Fruit fly (Drosophila melanogaster) whole organism, adult: Measurements from ENCODE around the gene Tgs1.

Source experiments
- CG11617 ChIP-seq: fragments of 200-800 bp; sonication (Bioruptor generic); optimal IDR thresholded peaks from 2 replicates; lab custom pipeline; 2017; ENCODE audit warnings: mild to moderate bottlenecking, missing biosample characterization, missing genetic modification reagents, missing genetic modification characterization
- CG12768 ChIP-seq: fragments of 200-800 bp; sonication (Bioruptor generic); optimal IDR thresholded peaks from 2 replicates; lab custom pipeline; 2017; ENCODE audit warnings: missing biosample characterization, missing genetic modification characterization, mild to moderate bottlenecking, moderate library complexity, missing genetic modification reagents
- CG14711 ChIP-seq: fragments of 200-800 bp; sonication (Bioruptor generic); optimal IDR thresholded peaks from 2 replicates; lab custom pipeline; 2018; ENCODE audit warnings: missing biosample characterization, mild to moderate bottlenecking, missing genetic modification characterization, moderate library complexity
- CG1620 ChIP-seq: fragments of 200-800 bp; sonication (Bioruptor generic); optimal IDR thresholded peaks from 2 replicates; lab custom pipeline; 2016; ENCODE audit warnings: missing biosample characterization, missing genetic modification characterization
- CG33017 ChIP-seq: fragments of 200-800 bp; sonication (Bioruptor generic); optimal IDR thresholded peaks from 2 replicates; lab custom pipeline; 2018; ENCODE audit warnings: missing biosample characterization, mild to moderate bottlenecking, missing genetic modification characterization, moderate library complexity
- CG5204 ChIP-seq: fragments of 200-800 bp; sonication (Bioruptor generic); optimal IDR thresholded peaks from 2 replicates; lab custom pipeline; 2016; ENCODE audit warnings: missing biosample characterization, missing genetic modification characterization
- CG7045 ChIP-seq: fragments of 200-800 bp; sonication (Bioruptor generic); optimal IDR thresholded peaks from 2 replicates; lab custom pipeline; 2017; ENCODE audit warnings: missing biosample characterization, mild to moderate bottlenecking, missing genetic modification characterization
- CG7101 ChIP-seq: fragments of 200-800 bp; sonication (Bioruptor generic); optimal IDR thresholded peaks from 2 replicates; lab custom pipeline; 2018; ENCODE audit warnings: missing biosample characterization, mild to moderate bottlenecking, missing genetic modification characterization, moderate library complexity
- Clk ChIP-seq: fragments of 200-800 bp; sonication (Bioruptor generic); optimal IDR thresholded peaks from 2 replicates; lab custom pipeline; 2017; ENCODE audit warnings: missing biosample characterization, missing genetic modification characterization
- Crg-1 ChIP-seq: fragments of 200-800 bp; sonication (Bioruptor generic); optimal IDR thresholded peaks from 2 replicates; lab custom pipeline; 2016; ENCODE audit warnings: missing biosample characterization, missing genetic modification characterization
- Hr96 ChIP-seq: fragments of 200-800 bp; sonication (Bioruptor generic); optimal IDR thresholded peaks from 2 replicates; lab custom pipeline; 2016; ENCODE audit warnings: missing biosample characterization, missing genetic modification characterization
- Mnt ChIP-seq: fragments of 200-800 bp; sonication (Bioruptor generic); optimal IDR thresholded peaks from 2 replicates; lab custom pipeline; 2016; ENCODE audit warnings: missing biosample characterization, mild to moderate bottlenecking, missing genetic modification characterization
- bab1 ChIP-seq: fragments of 200-800 bp; sonication (Bioruptor generic); optimal IDR thresholded peaks from 3 replicates; lab custom pipeline; 2019; ENCODE audit warnings: missing biosample characterization, mild to moderate bottlenecking, missing genetic modification characterization, moderate library complexity
- cic ChIP-seq: fragments of 200-800 bp; sonication (Bioruptor generic); optimal IDR thresholded peaks from 2 replicates; lab custom pipeline; 2017; ENCODE audit warnings: missing biosample characterization, mild to moderate bottlenecking, missing genetic modification characterization, moderate library complexity
- cnc ChIP-seq, 2 experiments: fragments of >200 bp; optimal IDR thresholded peaks; 2 replicates each; lab custom pipeline; 2017
- kay ChIP-seq: fragments of 200-800 bp; sonication (Bioruptor generic); peaks from one replicate; lab custom pipeline; 2016; ENCODE audit warnings: missing biosample characterization, missing genetic modification characterization, borderline replicate concordance
- ovo ChIP-seq: fragments of 200-800 bp; sonication (Bioruptor generic); optimal IDR thresholded peaks from 2 replicates; lab custom pipeline; 2016; ENCODE audit warnings: missing biosample characterization, missing genetic modification characterization
- pad ChIP-seq: fragments of 200-800 bp; sonication (Bioruptor generic); optimal IDR thresholded peaks from 3 replicates; lab custom pipeline; 2017; ENCODE audit warnings: missing biosample characterization, missing genetic modification characterization, mild to moderate bottlenecking, moderate library complexity, missing genetic modification reagents
- tj ChIP-seq: fragments of 200-800 bp; sonication (Bioruptor generic); optimal IDR thresholded peaks from 3 replicates; lab custom pipeline; 2017; ENCODE audit warnings: missing biosample characterization, mild to moderate bottlenecking, missing genetic modification characterization, moderate library complexity
- toe ChIP-seq: fragments of 200-800 bp; sonication (Bioruptor generic); optimal IDR thresholded peaks from 2 replicates; lab custom pipeline; 2016; ENCODE audit warnings: missing biosample characterization, missing genetic modification characterization

Gene Tgs1

DNA sequence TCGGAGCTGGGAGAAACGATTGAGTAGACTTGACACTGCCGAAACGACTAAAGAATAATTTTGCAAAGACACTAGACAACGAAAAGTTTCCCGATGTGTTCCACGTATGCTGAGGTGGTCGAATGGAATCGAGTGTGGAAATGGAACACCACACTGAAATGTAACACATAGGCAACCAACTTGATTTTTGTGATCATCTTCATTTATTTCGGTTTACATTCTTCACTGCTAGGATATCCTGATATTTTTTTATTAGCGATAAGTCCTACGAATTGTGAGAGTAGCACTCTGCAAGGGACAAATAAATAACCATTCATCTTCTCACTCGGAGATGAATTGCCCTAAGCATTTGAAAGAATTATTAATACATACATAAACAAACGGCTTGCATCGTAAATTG is 33.3 kb downstream of the Tgs1 start, which contains the start of gene CG7131:
TSS of gene CG7131 (minus strand) at position 101 of the 400 bp plus-strand sequence.
- TF ChIP-seq CG5204 (GFP tag; lab: Kevin White, UChicago) (no peak), ovo (GFP tag; lab: Kevin White, UChicago) (no peak), toe (GFP tag; lab: Kevin White, UChicago) (no peak), CG7101 (tag; lab: Kevin White, UChicago) (no peak)

DNA sequence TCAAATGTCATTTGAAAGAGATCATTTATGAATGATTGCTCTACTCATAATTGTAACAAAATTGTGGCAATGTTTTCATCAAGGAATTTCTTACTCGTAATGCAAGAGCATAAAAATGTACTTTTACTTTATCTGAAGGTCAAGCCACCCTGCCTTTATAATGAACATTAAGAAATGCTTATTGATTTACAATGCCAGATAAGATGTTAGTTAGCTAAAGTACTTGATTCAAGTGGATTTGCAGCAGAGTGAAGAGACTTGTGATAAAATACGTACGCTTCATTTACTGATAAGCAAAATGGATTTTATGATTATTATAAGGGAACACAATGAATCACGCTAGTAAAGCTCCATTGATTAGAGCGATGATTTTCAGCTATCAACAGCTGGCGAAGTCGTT is 36.5 kb downstream of the Tgs1 start:
- no peak for TF ChIP-seq CG7045 (GFP tag; lab: Kevin White, UChicago)
- TF ChIP-seq cic (GFP tag; lab: Kevin White, UChicago), result peak; percentile 48
- TF ChIP-seq Mnt, result no peak
- no peak for TF ChIP-seq pad
- no peak for TF ChIP-seq toe (GFP tag; lab: Kevin White, UChicago)

- TF ChIP-seq CG33017 (tag; lab: Kevin White, UChicago) (no peak), cic (GFP tag; lab: Kevin White, UChicago) (no peak), CG12768 (GFP tag; lab: Kevin White, UChicago) (no peak), ovo (GFP tag; lab: Kevin White, UChicago) (no peak), Mnt (peak; percentile 30), toe (GFP tag; lab: Kevin White, UChicago) (no peak), CG7045 (GFP tag; lab: Kevin White, UChicago) (no peak)
Observed at dm6 chr3R:18292371-18292770, 37.0 kb downstream of the Tgs1 start.

- no peak for TF ChIP-seq CG12768 (GFP tag; lab: Kevin White, UChicago)
- no peak for TF ChIP-seq CG5204 (GFP tag; lab: Kevin White, UChicago)
- no peak for TF ChIP-seq CG7101 (tag; lab: Kevin White, UChicago)
- no peak for TF ChIP-seq kay (GFP tag; lab: Kevin White, UChicago)
- no peak for TF ChIP-seq toe (GFP tag; lab: Kevin White, UChicago)
- no peak for TF ChIP-seq CG11617
- TF ChIP-seq pad, result no peak
- TF ChIP-seq ovo (GFP tag; lab: Kevin White, UChicago), result no peak
- TF ChIP-seq Mnt, result no peak
- TF ChIP-seq CG33017 (tag; lab: Kevin White, UChicago), result no peak
- TF ChIP-seq Hr96 (GFP tag; lab: Kevin White, UChicago), result no peak
- no peak for TF ChIP-seq CG1620 (GFP tag; lab: Kevin White, UChicago)
- no peak for TF ChIP-seq bab1 (GFP tag; lab: Kevin White, UChicago)
- TF ChIP-seq CG7045 (GFP tag; lab: Kevin White, UChicago), result no peak
- TF ChIP-seq Clk, result no peak
- TF ChIP-seq Crg-1 (GFP tag; lab: Kevin White, UChicago), result no peak
- TF ChIP-seq tj (GFP tag; lab: Kevin White, UChicago), result no peak
- TF ChIP-seq cnc (optimal IDR thresholded peaks at IDR 0.05; lab: Kevin White, UChicago), result no peak
- no peak for TF ChIP-seq cic (GFP tag; lab: Kevin White, UChicago)
- no peak for TF ChIP-seq CG14711 (tag; lab: Kevin White, UChicago)
Observed at dm6 chr3R:18294488-18294887, 39.2 kb downstream of the Tgs1 start.

DNA sequence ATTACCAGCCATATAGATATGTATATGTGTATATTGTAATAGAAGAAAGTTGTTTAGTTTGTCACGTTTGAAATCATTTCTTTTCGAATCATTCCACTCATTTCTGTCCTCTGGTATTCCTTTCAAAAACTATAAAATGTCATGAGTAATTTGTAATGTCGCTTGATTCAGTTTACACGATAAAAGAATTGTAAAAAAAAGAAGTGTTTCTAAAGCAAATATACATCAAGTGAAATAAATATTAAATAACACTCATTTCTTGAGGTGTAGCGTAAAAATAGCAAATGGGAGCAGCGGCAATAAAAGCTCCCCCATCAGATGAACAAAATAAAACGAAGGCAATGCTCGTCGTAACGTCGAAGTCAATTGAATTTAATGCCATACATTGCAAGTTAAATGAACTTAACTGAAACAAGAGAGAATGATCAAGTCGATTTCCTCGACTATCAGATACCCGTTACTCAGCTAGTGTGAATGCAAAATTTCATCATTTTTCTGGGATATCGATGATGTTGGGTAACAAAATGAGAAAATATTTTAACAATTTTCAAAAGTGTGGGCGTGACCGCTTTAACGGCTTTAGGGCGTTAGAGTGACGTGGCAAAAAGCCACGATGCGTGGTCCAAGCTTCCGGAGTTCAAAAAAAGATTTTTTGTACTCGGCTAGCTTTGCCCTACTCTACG is 40.1 kb downstream of the Tgs1 start:
- TF ChIP-seq kay (GFP tag; lab: Kevin White, UChicago), result peak; percentile 77
- no peak for TF ChIP-seq CG11617

DNA sequence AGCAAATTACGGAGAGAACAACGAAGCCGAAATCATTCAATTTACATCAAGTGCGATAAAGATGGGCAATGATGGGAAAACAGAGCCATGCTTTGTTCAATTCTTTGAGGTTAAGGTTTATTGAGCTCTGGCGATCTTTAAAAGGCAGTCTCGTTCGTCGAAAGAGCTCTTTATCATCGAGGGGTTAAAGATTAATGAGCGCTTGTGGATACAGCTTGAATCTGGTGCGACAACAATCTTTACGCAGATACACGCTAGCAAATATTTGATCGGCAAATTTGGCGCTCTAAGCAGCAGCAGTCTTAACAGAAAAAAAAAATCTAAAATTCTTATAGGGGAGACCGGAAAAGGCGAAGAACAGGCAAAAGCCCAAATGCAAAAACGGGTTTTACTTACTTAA is 40.8 kb downstream of the Tgs1 start:
- TF ChIP-seq CG7045 (GFP tag; lab: Kevin White, UChicago), result no peak
- no peak for TF ChIP-seq tj (GFP tag; lab: Kevin White, UChicago)
- no peak for TF ChIP-seq CG5204 (GFP tag; lab: Kevin White, UChicago)
- no peak for TF ChIP-seq bab1 (GFP tag; lab: Kevin White, UChicago)
- no peak for TF ChIP-seq CG33017 (tag; lab: Kevin White, UChicago)
- no peak for TF ChIP-seq Hr96 (GFP tag; lab: Kevin White, UChicago)
- no peak for TF ChIP-seq cic (GFP tag; lab: Kevin White, UChicago)
- TF ChIP-seq toe (GFP tag; lab: Kevin White, UChicago), result no peak
- TF ChIP-seq cnc (optimal IDR thresholded peaks at IDR 0.05; lab: Kevin White, UChicago), result no peak
- no peak for TF ChIP-seq kay (GFP tag; lab: Kevin White, UChicago)
- TF ChIP-seq pad, result no peak
- TF ChIP-seq CG1620 (GFP tag; lab: Kevin White, UChicago), result no peak
- no peak for TF ChIP-seq Mnt
- no peak for TF ChIP-seq CG12768 (GFP tag; lab: Kevin White, UChicago)
- no peak for TF ChIP-seq CG11617

dm6 chr3R:18296737-18297136 is 41.4 kb downstream of the Tgs1 start:
- TF ChIP-seq CG12768 (GFP tag; lab: Kevin White, UChicago), result peak; percentile 19
- no peak for TF ChIP-seq CG7045 (GFP tag; lab: Kevin White, UChicago)
- peak; percentile 62 for TF ChIP-seq tj (GFP tag; lab: Kevin White, UChicago)
